Fruit fly (Drosophila melanogaster) ovary, adult (tissue): ENCODE measurements around the gene RpL7.
A peak's percentile ranks its signal among the peaks of the same experiment; 100 is the strongest.

Experiments used
- CG17801 ChIP-seq: fragments of 200-800 bp; optimal IDR thresholded peaks from 2 replicates; lab custom pipeline; 2019; ENCODE audit warnings: missing biosample characterization, mild to moderate bottlenecking, missing genetic modification characterization, moderate library complexity; ENCODE audit not compliant: partially characterized antibody

Gene RpL7

dm6 chr2L:10220501-10221386 is 19.9 kb downstream of the RpL7 start, which contains the start of the genes Npc1a and Prosalpha6:
Gene Npc1a, minus strand, starts transcription at chr2L:10221216.
Gene Prosalpha6, plus strand, starts transcription at chr2L:10221351.
- TF ChIP-seq CG17801, result no peak

- TF ChIP-seq CG17801, result no peak
Observed at dm6 chr2L:10221387-10221705, 20.5 kb downstream of the RpL7 start.

- no peak for TF ChIP-seq CG17801
Observed at dm6 chr2L:10222550-10223231, 21.9 kb downstream of the RpL7 start, which contains the start of gene Bcs1. Gene Bcs1, plus strand, starts transcription at chr2L:10222657.

- TF ChIP-seq CG17801, result no peak
Observed at dm6 chr2L:10226213-10226723, 25.5 kb downstream of the RpL7 start.

dm6 chr2L:10226724-10227407 is 26.1 kb downstream of the RpL7 start, which contains the start of gene CG5708:
Gene CG5708, minus strand, starts transcription at chr2L:10226808.
- no peak for TF ChIP-seq CG17801

- no peak for TF ChIP-seq CG17801
Observed at dm6 chr2L:10230455-10230854, 29.7 kb downstream of the RpL7 start.

dm6 chr2L:10231092-10231494 is 30.3 kb downstream of the RpL7 start:
- no peak for TF ChIP-seq CG17801

dm6 chr2L:10231510-10231909 is 30.7 kb downstream of the RpL7 start, which contains the start of gene ova:
Gene ova, minus strand, starts transcription at chr2L:10231692.
- TF ChIP-seq CG17801, result no peak

- no peak for TF ChIP-seq CG17801
Observed at dm6 chr2L:10232152-10232816, 31.5 kb downstream of the RpL7 start, which contains the start of gene eEF1delta. Gene eEF1delta, plus strand, starts transcription at chr2L:10232507.

- no peak for TF ChIP-seq CG17801
Observed at dm6 chr2L:10232827-10233226, 32.0 kb downstream of the RpL7 start.

- no peak for TF ChIP-seq CG17801
Observed at dm6 chr2L:10237725-10238446, 37.1 kb downstream of the RpL7 start, which contains the start of gene mthl15. Gene mthl15, minus strand, starts transcription at chr2L:10238317.

- peak; percentile 26 for TF ChIP-seq CG17801
Observed at dm6 chr2L:10238726-10239652, 38.2 kb downstream of the RpL7 start, which contains the start of gene me31B. Gene me31B, plus strand, starts transcription at chr2L:10239341.

dm6 chr2L:10246785-10247190 is 46.0 kb downstream of the RpL7 start, which contains the start of gene chico:
Gene chico, minus strand, starts transcription at chr2L:10247078.
- TF ChIP-seq CG17801, result no peak

- no peak for TF ChIP-seq CG17801
Observed at dm6 chr2L:10249655-10250202, 48.9 kb downstream of the RpL7 start.
